Fruit fly (Drosophila melanogaster) whole organism, wandering third instar larva: Measurements from ENCODE around the gene CG6345.
A peak's percentile ranks its signal among the peaks of the same experiment; 100 is the strongest.
"Not testable (repeated sequence)": the region's sequence is repeated elsewhere in the genome, so short reads cannot be mapped to it uniquely, and the experiment has no call there.

Experiments used
- Dif ChIP-seq: fragments of 200-275, 200-300 bp; sonication (Bioruptor generic); optimal IDR thresholded peaks from 2 replicates; lab custom pipeline; 2018; ENCODE audit warnings: missing biosample characterization, missing genetic modification characterization; ENCODE audit not compliant: partially characterized antibody
- Hr83 ChIP-seq: fragments of 200-300 bp; sonication (Bioruptor generic); optimal IDR thresholded peaks from 2 replicates; lab custom pipeline; 2016; ENCODE audit warnings: missing biosample characterization, mild to moderate bottlenecking, missing genetic modification characterization, moderate library complexity; ENCODE audit not compliant: poor library complexity, severe bottlenecking
- Mio ChIP-seq: sonication (Bioruptor generic); optimal IDR thresholded peaks from 2 replicates; lab custom pipeline; 2016; ENCODE audit warnings: missing biosample characterization, missing genetic modification characterization
- OdsH ChIP-seq: fragments of 200-800 bp; sonication (Bioruptor generic); optimal IDR thresholded peaks from 2 replicates; lab custom pipeline; 2016; ENCODE audit warnings: missing biosample characterization, mild to moderate bottlenecking, missing genetic modification characterization
- Rel ChIP-seq, 2 experiments: fragments of 200-800 bp; sonication (Bioruptor generic) in 1 of 2; optimal IDR thresholded peaks; 2 replicates in 1 of 2; 3 replicates in 1 of 2; lab custom pipeline; 2016 to 2019; ENCODE audit warnings: mild to moderate bottlenecking in 2 of 2, missing biosample characterization in 2 of 2, missing genetic modification characterization in 2 of 2, moderate library complexity in 1 of 2
- dsf ChIP-seq: sonication (Bioruptor generic); optimal IDR thresholded peaks from 2 replicates; lab custom pipeline; 2016; ENCODE audit warnings: missing biosample characterization, missing genetic modification characterization, borderline replicate concordance
- h ChIP-seq: fragments of 200-800 bp; sonication (Bioruptor generic); optimal IDR thresholded peaks from 3 replicates; lab custom pipeline; 2016; ENCODE audit warnings: missing biosample characterization, mild to moderate bottlenecking, missing genetic modification characterization
- jim ChIP-seq: fragments of 175-275, 200-325 bp; sonication (Bioruptor generic); optimal IDR thresholded peaks from 2 replicates; lab custom pipeline; 2016; ENCODE audit warnings: missing biosample characterization, mild to moderate bottlenecking, missing genetic modification characterization
- pan ChIP-seq: fragments of >200 bp; optimal IDR thresholded peaks from 2 replicates; lab custom pipeline; 2017
- rgr ChIP-seq: fragments of 200-800 bp; sonication (Bioruptor generic); optimal IDR thresholded peaks from 3 replicates; lab custom pipeline; 2016; ENCODE audit warnings: missing biosample characterization, mild to moderate bottlenecking, missing genetic modification characterization
- sage ChIP-seq: fragments of 200-800 bp; sonication (Bioruptor generic); optimal IDR thresholded peaks from 2 replicates; lab custom pipeline; 2016; ENCODE audit warnings: missing biosample characterization, mild to moderate bottlenecking, missing genetic modification characterization
- tai ChIP-seq: sonication (Bioruptor generic); optimal IDR thresholded peaks from 2 replicates; lab custom pipeline; 2016; ENCODE audit warnings: missing biosample characterization, missing genetic modification characterization
- woc ChIP-seq: sonication (Bioruptor generic); optimal IDR thresholded peaks from 2 replicates; lab custom pipeline; 2016; ENCODE audit warnings: missing biosample characterization, mild to moderate bottlenecking, missing genetic modification characterization

DNA sequence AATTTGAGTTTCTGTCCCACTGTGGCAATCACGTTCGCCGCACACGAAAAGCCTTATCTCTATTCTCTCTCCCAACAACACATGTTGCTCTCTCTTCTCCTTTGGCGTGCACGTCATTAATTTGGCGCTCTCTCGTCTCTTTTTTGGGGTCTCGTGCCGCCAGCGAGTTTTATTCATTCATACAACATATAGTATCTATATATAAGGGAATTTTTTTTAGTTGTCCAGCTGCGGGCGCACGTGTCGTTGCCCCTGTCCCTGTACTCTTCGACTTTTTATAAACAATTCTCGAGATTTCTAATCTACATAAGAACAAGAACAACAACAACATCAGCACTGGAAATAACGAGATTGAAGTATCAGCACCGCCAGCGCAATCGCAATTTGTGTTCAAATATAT, 31.4 kb downstream of the CG6345 start:
- not testable (repeated sequence) for TF ChIP-seq h (GFP tag; lab: Kevin White, UChicago); dsf (GFP tag; lab: Kevin White, UChicago); OdsH; sage; rgr (GFP tag; lab: Kevin White, UChicago); Dif (GFP tag; lab: Kevin White, UChicago); Mio; Rel (GFP tag; optimal IDR thresholded peaks at IDR 0.05; lab: Kevin White, UChicago); Hr83; tai; woc (GFP tag; lab: Kevin White, UChicago); jim (GFP tag; lab: Kevin White, UChicago); pan (lab: Kevin White, UChicago)
- peak; percentile 46 for TF ChIP-seq Rel (tag; optimal IDR thresholded peaks at IDR 0.05; lab: Kevin White, UChicago)
